Worm (Caenorhabditis elegans) whole organism, dauer: ENCODE data around the gene pqn-71.

Experiments
- unc-62 ChIP-seq: sonication (generic microtip); optimal IDR thresholded peaks from 2 replicates; lab custom pipeline; 2017; ENCODE audit warnings: missing biosample characterization, missing genetic modification reagents, missing genetic modification characterization

The pqn-71 gene

ce11 chrV:15448408-15448807 lies 17.1 kb upstream of the pqn-71 start, which contains the start of gene T26H5.4:
Gene T26H5.4 (minus strand): TSS chrV:15448701.
- TF ChIP-seq unc-62 (GFP tag; lab: Kevin White, UChicago): no peak

ce11 chrV:15448865-15449264 lies 16.6 kb upstream of the pqn-71 start, which contains the start of gene T26H5.14:
Gene T26H5.14 (plus strand): TSS chrV:15449165.
- TF ChIP-seq unc-62 (GFP tag; lab: Kevin White, UChicago): no peak

- TF ChIP-seq unc-62 (GFP tag; lab: Kevin White, UChicago): no peak
Observed at ce11 chrV:15451421-15451820, 14.1 kb upstream of the pqn-71 start, which contains the start of gene srw-33. Gene srw-33 (minus strand): TSS chrV:15451521.

- no peak for TF ChIP-seq unc-62 (GFP tag; lab: Kevin White, UChicago)
Observed at ce11 chrV:15454322-15454721, 11.2 kb upstream of the pqn-71 start.

ce11 chrV:15459088-15459487 lies 6.4 kb upstream of the pqn-71 start, which contains the start of gene str-71:
Gene str-71 (minus strand): TSS chrV:15459188.
- no peak for TF ChIP-seq unc-62 (GFP tag; lab: Kevin White, UChicago)

- no peak for TF ChIP-seq unc-62 (GFP tag; lab: Kevin White, UChicago)
Observed at ce11 chrV:15464402-15464801, 1.1 kb upstream of the pqn-71 start, which contains the start of gene rocf-1. Gene rocf-1 (minus strand): TSS chrV:15464502.

ce11 chrV:15466017-15466416 lies 540 bp downstream of the pqn-71 start:
- no peak for TF ChIP-seq unc-62 (GFP tag; lab: Kevin White, UChicago)

- TF ChIP-seq unc-62 (GFP tag; lab: Kevin White, UChicago): no peak
Observed at ce11 chrV:15466719-15467118, 1.2 kb downstream of the pqn-71 start.

- no peak for TF ChIP-seq unc-62 (GFP tag; lab: Kevin White, UChicago)
Observed at ce11 chrV:15471029-15471428, 5.6 kb downstream of the pqn-71 start, which contains the start of gene dpf-1. Gene dpf-1 (plus strand): TSS chrV:15471329.

ce11 chrV:15478597-15478996 lies 13.1 kb downstream of the pqn-71 start, which contains the start of gene C06B8.2:
Gene C06B8.2 (minus strand): TSS chrV:15478749.
- TF ChIP-seq unc-62 (GFP tag; lab: Kevin White, UChicago): no peak

- TF ChIP-seq unc-62 (GFP tag; lab: Kevin White, UChicago): no peak
Observed at ce11 chrV:15479107-15479506, 13.6 kb downstream of the pqn-71 start.

- TF ChIP-seq unc-62 (GFP tag; lab: Kevin White, UChicago): no peak
Observed at ce11 chrV:15479825-15480224, 14.3 kb downstream of the pqn-71 start.

- TF ChIP-seq unc-62 (GFP tag; lab: Kevin White, UChicago): no peak
Observed at ce11 chrV:15480505-15481075, 15.1 kb downstream of the pqn-71 start.

ce11 chrV:15481374-15481773 lies 15.9 kb downstream of the pqn-71 start, which contains the start of gene nhr-150:
Gene nhr-150 (minus strand): TSS chrV:15481465.
- TF ChIP-seq unc-62 (GFP tag; lab: Kevin White, UChicago): no peak

- no peak for TF ChIP-seq unc-62 (GFP tag; lab: Kevin White, UChicago)
Observed at ce11 chrV:15483563-15483962, 18.1 kb downstream of the pqn-71 start.

ce11 chrV:15484537-15484936 lies 19.1 kb downstream of the pqn-71 start, which contains the start of gene C06B8.3:
Gene C06B8.3 (minus strand): TSS chrV:15484637.
- no peak for TF ChIP-seq unc-62 (GFP tag; lab: Kevin White, UChicago)

ce11 chrV:15487764-15488163 lies 22.3 kb downstream of the pqn-71 start, which contains the start of gene srw-21:
Gene srw-21 (plus strand): TSS chrV:15488064.
- TF ChIP-seq unc-62 (GFP tag; lab: Kevin White, UChicago): no peak
